Worm (Caenorhabditis elegans) whole organism, L4 larva: Measurements from ENCODE around the gene F26H11.8.
A peak's percentile ranks its signal among the peaks of the same experiment; 100 is the strongest.

Experiments used
- R02D3.7 ChIP-seq: fragments of 150-350 bp; sonication (generic microtip); optimal IDR thresholded peaks from 3 replicates; lab custom pipeline; 2014; ENCODE audit warnings: missing biosample characterization, missing genetic modification characterization
- T20F7.1 ChIP-seq: fragments of 200-800 bp; sonication (Bioruptor generic); optimal IDR thresholded peaks from 2 replicates; lab custom pipeline; 2018; ENCODE audit warnings: mild to moderate bottlenecking, missing genetic modification characterization, missing compliant biosample characterization
- Y105C5A.15 ChIP-seq: fragments of 200-800 bp; sonication (Bioruptor generic); IDR thresholded peaks from 2 replicates; pipeline ENCODE4 v1.3.6; 2022; ENCODE audit warnings: missing genetic modification characterization, missing compliant biosample characterization
- Y48G9A.11 ChIP-seq: fragments of 200-800 bp; sonication (Bioruptor generic); IDR thresholded peaks from 2 replicates; pipeline ENCODE4 v1.3.6; 2022; ENCODE audit warnings: missing genetic modification reagents, missing genetic modification characterization, missing compliant biosample characterization
- Y5F2A.4 ChIP-seq: fragments of 200-800 bp; sonication (Bioruptor generic); optimal IDR thresholded peaks from 2 replicates; lab custom pipeline; 2018; ENCODE audit warnings: mild to moderate bottlenecking, missing genetic modification characterization, missing compliant biosample characterization
- Y75B8A.6 ChIP-seq: fragments of 200-800 bp; sonication (Bioruptor generic); IDR thresholded peaks from 2 replicates; pipeline ENCODE4 v1.3.6; 2022; ENCODE audit warnings: missing genetic modification reagents, missing genetic modification characterization, missing compliant biosample characterization
- ZK337.2 ChIP-seq: fragments of 200-800 bp; sonication (Bioruptor generic); IDR thresholded peaks from 2 replicates; pipeline ENCODE4 v1.3.6; 2022; ENCODE audit warnings: missing genetic modification reagents, missing genetic modification characterization, missing compliant biosample characterization
- arid-1 ChIP-seq: fragments of 200-800 bp; sonication (Bioruptor generic); conservative IDR thresholded peaks from 2 replicates; pipeline ENCODE4 v1.3.6; 2022; ENCODE audit warnings: missing genetic modification reagents, missing genetic modification characterization, missing compliant biosample characterization
- ceh-20 ChIP-seq: fragments of 200-800 bp; sonication (Bioruptor generic); IDR thresholded peaks from 2 replicates; pipeline ENCODE4 v1.3.6; 2022; ENCODE audit warnings: missing genetic modification reagents, missing genetic modification characterization, missing compliant biosample characterization
- ceh-28 ChIP-seq: fragments of 150-350 bp; optimal IDR thresholded peaks from 2 replicates; lab custom pipeline; 2014; ENCODE audit warnings: missing biosample characterization, missing genetic modification reagents, missing genetic modification characterization
- ceh-32 ChIP-seq: sonication (generic microtip); optimal IDR thresholded peaks from 2 replicates; lab custom pipeline; 2016; ENCODE audit warnings: mild to moderate bottlenecking, missing genetic modification characterization, missing compliant biosample characterization; ENCODE audit not compliant: poor library complexity
- ceh-44 ChIP-seq: fragments of 200-800 bp; sonication (Bioruptor generic); IDR thresholded peaks from 2 replicates; pipeline ENCODE4 v1.3.6; 2022; ENCODE audit warnings: missing genetic modification reagents, missing genetic modification characterization, missing compliant biosample characterization
- cey-2 ChIP-seq: sonication (generic microtip); optimal IDR thresholded peaks from 3 replicates; lab custom pipeline; 2017; ENCODE audit warnings: missing genetic modification characterization, mild to moderate bottlenecking, missing compliant biosample characterization, antibody characterized with exemption, borderline replicate concordance; ENCODE audit not compliant: insufficient read depth
- ctbp-1 ChIP-seq: fragments of 200-800 bp; sonication (Bioruptor generic); IDR thresholded peaks from 2 replicates; pipeline ENCODE4 v1.3.6; 2022; ENCODE audit warnings: missing genetic modification reagents, missing genetic modification characterization, missing compliant biosample characterization
- daf-12 ChIP-seq: fragments of 150-350 bp; optimal IDR thresholded peaks from 2 replicates; lab custom pipeline; 2014; ENCODE audit warnings: missing biosample characterization, missing genetic modification reagents, missing genetic modification characterization
- daf-8 ChIP-seq: fragments of 200-800 bp; sonication (Bioruptor generic); IDR thresholded peaks from 2 replicates; pipeline ENCODE4 v1.3.6; 2022; ENCODE audit warnings: missing genetic modification characterization, missing compliant biosample characterization
- dmd-6 ChIP-seq: fragments of 200-800 bp; sonication (Bioruptor generic); IDR thresholded peaks from 2 replicates; pipeline ENCODE4 v1.3.6; 2022; ENCODE audit warnings: missing genetic modification reagents, missing genetic modification characterization, missing compliant biosample characterization
- dmd-8 ChIP-seq: fragments of 200-800 bp; sonication (Bioruptor generic); IDR thresholded peaks from 2 replicates; pipeline ENCODE4 v1.3.6; 2022; ENCODE audit warnings: missing genetic modification characterization, missing compliant biosample characterization
- dpl-1 ChIP-seq: fragments of 150-350 bp; optimal IDR thresholded peaks from 2 replicates; lab custom pipeline; 2014; ENCODE audit warnings: missing biosample characterization, missing genetic modification reagents, missing genetic modification characterization
- dve-1 ChIP-seq: sonication (generic microtip); optimal IDR thresholded peaks from 2 replicates; lab custom pipeline; 2017; ENCODE audit warnings: antibody characterized with exemption, mild to moderate bottlenecking, missing genetic modification characterization, missing compliant biosample characterization; ENCODE audit not compliant: insufficient read depth
- egl-27 ChIP-seq: sonication (generic microtip); optimal IDR thresholded peaks from 3 replicates; lab custom pipeline; 2017; ENCODE audit warnings: missing biosample characterization, missing genetic modification reagents, missing genetic modification characterization
- hif-1 ChIP-seq, 2 experiments: sonication (generic microtip); optimal IDR thresholded peaks; 2 replicates each; lab custom pipeline; 2016 to 2017; ENCODE audit warnings: missing compliant biosample characterization in 2 of 2, missing genetic modification characterization in 2 of 2, missing genetic modification reagents in 2 of 2, missing genotype in 2 of 2, mild to moderate bottlenecking in 1 of 2
- hlh-30 ChIP-seq: sonication (generic microtip); optimal IDR thresholded peaks from 2 replicates; lab custom pipeline; 2017; ENCODE audit warnings: antibody characterized with exemption, mild to moderate bottlenecking, missing genetic modification characterization, missing compliant biosample characterization; ENCODE audit not compliant: insufficient read depth
- lin-1 ChIP-seq: fragments of 200-800 bp; sonication (Bioruptor generic); IDR thresholded peaks from 2 replicates; pipeline ENCODE4 v1.3.6; 2022; ENCODE audit warnings: missing genetic modification reagents, missing genetic modification characterization, missing compliant biosample characterization
- lin-13 ChIP-seq: fragments of 150-350 bp; optimal IDR thresholded peaks from 2 replicates; lab custom pipeline; 2014; ENCODE audit warnings: missing biosample characterization, missing genetic modification reagents, missing genetic modification characterization
- lin-29 ChIP-seq: fragments of 200-800 bp; sonication (Bioruptor generic); IDR thresholded peaks from 2 replicates; pipeline ENCODE4 v1.3.6; 2022; ENCODE audit warnings: missing genetic modification reagents, missing genetic modification characterization, missing compliant biosample characterization
- lir-3 ChIP-seq: sonication (generic microtip); optimal IDR thresholded peaks from 2 replicates; lab custom pipeline; 2016; ENCODE audit warnings: mild to moderate bottlenecking, missing genetic modification characterization, missing compliant biosample characterization
- madf-5 ChIP-seq, 2 experiments: fragments of 200-800 bp; sonication (Bioruptor generic); IDR thresholded peaks; 2 replicates each; pipeline ENCODE4 v1.3.6; 2022; ENCODE audit warnings: missing compliant biosample characterization in 2 of 2, missing genetic modification characterization in 2 of 2
- mxl-2 ChIP-seq: fragments of 200-800 bp; sonication (Bioruptor generic); conservative IDR thresholded peaks from 2 replicates; pipeline ENCODE4 v1.3.6; 2022; ENCODE audit warnings: missing genetic modification reagents, missing genetic modification characterization, missing compliant biosample characterization
- nhr-102 ChIP-seq: sonication (generic microtip); optimal IDR thresholded peaks from 2 replicates; lab custom pipeline; 2016; ENCODE audit warnings: mild to moderate bottlenecking, missing genetic modification characterization, moderate library complexity, missing compliant biosample characterization
- nhr-11 ChIP-seq: fragments of 150-350 bp; optimal IDR thresholded peaks from 2 replicates; lab custom pipeline; 2014; ENCODE audit warnings: missing biosample characterization, missing genetic modification characterization
- nhr-237 ChIP-seq: sonication (generic microtip); optimal IDR thresholded peaks from 2 replicates; lab custom pipeline; 2017; ENCODE audit warnings: missing biosample characterization, missing genetic modification characterization
- nhr-25 ChIP-seq: sonication (generic microtip); optimal IDR thresholded peaks from 2 replicates; lab custom pipeline; 2017; ENCODE audit warnings: missing genetic modification characterization, mild to moderate bottlenecking, missing compliant biosample characterization, antibody characterized with exemption, moderate library complexity, borderline replicate concordance; ENCODE audit not compliant: insufficient read depth
- nhr-28 ChIP-seq: fragments of 150-350 bp; optimal IDR thresholded peaks from 2 replicates; lab custom pipeline; 2014; ENCODE audit warnings: missing biosample characterization, missing genetic modification characterization
- nhr-41 ChIP-seq: fragments of 200-800 bp; sonication (Bioruptor generic); IDR thresholded peaks from 2 replicates; pipeline ENCODE4 v1.3.6; 2022; ENCODE audit warnings: missing genetic modification reagents, missing genetic modification characterization, missing compliant biosample characterization
- nhr-42 ChIP-seq: fragments of 200-800 bp; sonication (Bioruptor generic); IDR thresholded peaks from 2 replicates; pipeline ENCODE4 v1.3.6; 2022; ENCODE audit warnings: missing genetic modification characterization, missing compliant biosample characterization
- nhr-76 ChIP-seq: fragments of 150-350 bp; optimal IDR thresholded peaks from 2 replicates; lab custom pipeline; 2014; ENCODE audit warnings: missing biosample characterization, missing genetic modification characterization
- nhr-77 ChIP-seq: fragments of 150-350 bp; optimal IDR thresholded peaks from 2 replicates; lab custom pipeline; 2014; ENCODE audit warnings: missing biosample characterization, missing genetic modification characterization
- rbr-2 ChIP-seq: sonication (generic microtip); optimal IDR thresholded peaks from 2 replicates; lab custom pipeline; 2016; ENCODE audit warnings: missing genotype, missing genetic modification characterization, missing compliant biosample characterization
- saeg-2 ChIP-seq: fragments of 200-800 bp; sonication (Bioruptor generic); IDR thresholded peaks from 2 replicates; pipeline ENCODE4 v1.3.6; 2022; ENCODE audit warnings: missing genetic modification reagents, missing genetic modification characterization, missing compliant biosample characterization
- skn-1 ChIP-seq: fragments of 150-350 bp; optimal IDR thresholded peaks from 2 replicates; lab custom pipeline; 2014; ENCODE audit warnings: missing biosample characterization, missing genetic modification characterization
- spr-1 ChIP-seq: sonication (generic microtip); optimal IDR thresholded peaks from 2 replicates; lab custom pipeline; 2016; ENCODE audit warnings: mild to moderate bottlenecking, missing genetic modification characterization, missing compliant biosample characterization
- spr-3 ChIP-seq: fragments of 200-800 bp; sonication (Bioruptor generic); optimal IDR thresholded peaks from 2 replicates; lab custom pipeline; 2018; ENCODE audit warnings: mild to moderate bottlenecking, missing genetic modification characterization, missing compliant biosample characterization
- tra-1 ChIP-seq: fragments of 200-800 bp; sonication (Bioruptor generic); IDR thresholded peaks from 2 replicates; pipeline ENCODE4 v1.3.6; 2022; ENCODE audit warnings: missing genetic modification reagents, missing genetic modification characterization, missing compliant biosample characterization
- unc-130 ChIP-seq: sonication (generic microtip); optimal IDR thresholded peaks from 2 replicates; lab custom pipeline; 2016; ENCODE audit warnings: missing genetic modification reagents, missing genetic modification characterization, missing compliant biosample characterization
- unc-62 ChIP-seq, 3 experiments: fragments of 150-350 bp in 1 of 3; sonication (generic microtip); optimal IDR thresholded peaks in 2 of 3; peaks in 1 of 3; 1 replicate in 1 of 3; 2 replicates in 2 of 3; lab custom pipeline; 2014 to 2017; ENCODE audit warnings: missing biosample characterization in 3 of 3, missing genetic modification characterization in 3 of 3, missing genetic modification reagents in 3 of 3, missing genotype in 1 of 3
- vab-7 ChIP-seq: fragments of 200-800 bp; sonication (Bioruptor generic); IDR thresholded peaks from 2 replicates; pipeline ENCODE4 v1.3.6; 2022; ENCODE audit warnings: missing genetic modification reagents, missing genetic modification characterization, missing compliant biosample characterization
- zfp-2 ChIP-seq: sonication (generic microtip); optimal IDR thresholded peaks from 2 replicates; lab custom pipeline; 2016; ENCODE audit warnings: mild to moderate bottlenecking, missing genetic modification characterization, missing compliant biosample characterization
- zip-11 ChIP-seq: fragments of 200-800 bp; sonication (Bioruptor generic); IDR thresholded peaks from 2 replicates; pipeline ENCODE4 v1.3.6; 2022; ENCODE audit warnings: missing genetic modification characterization, missing compliant biosample characterization
- zip-2 ChIP-seq: fragments of 150-350 bp; optimal IDR thresholded peaks from 2 replicates; lab custom pipeline; 2014; ENCODE audit warnings: missing biosample characterization, missing genetic modification characterization
- ztf-11 ChIP-seq: fragments of 150-350 bp; optimal IDR thresholded peaks from 2 replicates; lab custom pipeline; 2014; ENCODE audit warnings: missing biosample characterization, missing genetic modification characterization

The F26H11.8 gene

DNA sequence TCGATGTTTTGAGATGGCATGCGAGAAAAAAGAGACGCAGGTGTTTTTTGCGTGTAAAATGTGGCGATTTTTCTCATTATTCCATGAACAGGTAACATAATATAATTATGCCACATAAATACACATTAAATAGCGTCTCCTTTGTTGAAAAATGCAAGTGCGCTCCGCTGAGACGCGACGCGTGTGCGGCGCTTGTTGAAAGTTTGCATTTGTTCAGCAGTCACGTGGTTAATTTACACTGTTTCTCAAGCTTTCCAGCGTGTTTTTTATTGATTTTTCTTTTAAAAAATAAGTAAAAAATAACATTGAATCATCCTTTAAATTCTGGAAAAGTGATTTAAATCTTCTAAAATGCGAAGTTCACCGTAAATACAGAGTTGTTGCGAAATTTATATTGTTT is 11.3 kb downstream of the F26H11.8 start (continued):
- no peak for TF ChIP-seq cey-2 (tag; lab: Kevin White, UChicago)
- TF ChIP-seq Y75B8A.6 (GFP tag; lab: Robert Waterston, UW) = no peak
- no peak for TF ChIP-seq nhr-76
- TF ChIP-seq ceh-44 (GFP tag; lab: Robert Waterston, UW) = no peak
- no peak for TF ChIP-seq Y5F2A.4 (GFP tag; lab: Kevin White, UChicago)
- peak in 1 of 2 experiments; percentile 82 for TF ChIP-seq hif-1 (tag; optimal IDR thresholded peaks at IDR 0.05; lab: Kevin White, UChicago)
- no peak for TF ChIP-seq madf-5 (GFP tag; IDR thresholded peaks at IDR 0.05; lab: Robert Waterston, UW)
- TF ChIP-seq skn-1 = no peak
- TF ChIP-seq nhr-28 = peak; percentile 86
- no peak for TF ChIP-seq unc-130 (GFP tag; lab: Kevin White, UChicago)
- no peak for TF ChIP-seq lin-1 (GFP tag; lab: Robert Waterston, UW)
- peak; percentile 99 for TF ChIP-seq nhr-77
- TF ChIP-seq hlh-30 = peak; percentile 99
- peak; percentile 93 for TF ChIP-seq dve-1 (tag; lab: Kevin White, UChicago)
- TF ChIP-seq tra-1 = no peak
- no peak for TF ChIP-seq ctbp-1 (GFP tag; lab: Robert Waterston, UW)
- TF ChIP-seq nhr-42 (GFP tag; lab: Robert Waterston, UW) = peak; percentile 54; the same call in 1 of the 2 replicates
- TF ChIP-seq nhr-41 (GFP tag; lab: Robert Waterston, UW) = no peak
- no peak for TF ChIP-seq Y105C5A.15
- TF ChIP-seq ztf-11 = no peak
- no peak for TF ChIP-seq unc-62 (GFP tag; optimal IDR thresholded peaks at IDR 0.05 in 1 of 2; lab: Kevin White, UChicago)
- TF ChIP-seq unc-62 (tag; optimal IDR thresholded peaks at IDR 0.05; lab: Kevin White, UChicago) = no peak
- TF ChIP-seq zip-11 (GFP tag; lab: Robert Waterston, UW) = no peak
- peak; percentile 77 for TF ChIP-seq rbr-2 (tag; lab: Kevin White, UChicago)
- TF ChIP-seq zfp-2 = no peak
- peak; percentile 56 for TF ChIP-seq nhr-102 (tag; lab: Kevin White, UChicago)
- no peak for TF ChIP-seq saeg-2 (GFP tag; lab: Robert Waterston, UW)
- no peak for TF ChIP-seq ceh-20 (GFP tag; lab: Robert Waterston, UW)
- TF ChIP-seq vab-7 (GFP tag; lab: Robert Waterston, UW) = no peak
- TF ChIP-seq R02D3.7 (tag; lab: Kevin White, UChicago) = peak; percentile 8
- peak; percentile 83 for TF ChIP-seq dpl-1 (GFP tag; lab: Kevin White, UChicago)
- TF ChIP-seq spr-3 (GFP tag; lab: Kevin White, UChicago) = no peak
- TF ChIP-seq dmd-8 (GFP tag; lab: Robert Waterston, UW) = no peak
- TF ChIP-seq egl-27 (tag; lab: Kevin White, UChicago) = no peak
- 0 out of 2 replicates have a peak, but pooled peaks have one; percentile 6 for TF ChIP-seq arid-1
- TF ChIP-seq ZK337.2 (GFP tag; lab: Robert Waterston, UW) = no peak
- no peak for TF ChIP-seq daf-12 (tag; lab: Kevin White, UChicago)
- TF ChIP-seq nhr-25 (tag; lab: Kevin White, UChicago) = peak; percentile 3
- TF ChIP-seq lin-29 (GFP tag; lab: Robert Waterston, UW) = no peak
- no peak for TF ChIP-seq daf-8 (GFP tag; lab: Robert Waterston, UW)
- no peak for TF ChIP-seq nhr-237
- peak; percentile 63 for TF ChIP-seq dmd-6 (GFP tag; lab: Robert Waterston, UW)
- TF ChIP-seq ceh-32 (tag; lab: Kevin White, UChicago) = no peak
- no peak for TF ChIP-seq Y48G9A.11 (GFP tag; lab: Robert Waterston, UW)
- TF ChIP-seq spr-1 (tag; lab: Kevin White, UChicago) = no peak
- TF ChIP-seq ceh-28 = peak; percentile 19
- TF ChIP-seq lin-13 (GFP tag; lab: Kevin White, UChicago) = peak; percentile 65
- TF ChIP-seq mxl-2 (GFP tag; lab: Robert Waterston, UW) = no peak
- peak; percentile 76 for TF ChIP-seq nhr-11 (tag; lab: Kevin White, UChicago)
- no peak for TF ChIP-seq lir-3 (tag; lab: Kevin White, UChicago)
- no peak for TF ChIP-seq T20F7.1 (GFP tag; lab: Kevin White, UChicago)
- no peak for TF ChIP-seq zip-2
